Fruit fly (Drosophila melanogaster) whole organism, prepupa: Measurements from ENCODE around the gene wisp.

ENCODE experiments used
- CG10631 ChIP-seq: fragments of 200-800 bp; sonication (Bioruptor generic); optimal IDR thresholded peaks from 2 replicates; lab custom pipeline; 2016; ENCODE audit warnings: missing biosample characterization, missing genetic modification characterization
- CG11294 ChIP-seq: fragments of 200-800 bp; sonication (Bioruptor generic); IDR thresholded peaks from 2 replicates; pipeline ENCODE4 v1.3.6; 2022; ENCODE audit warnings: missing biosample characterization, missing genetic modification characterization
- CG11762 ChIP-seq: fragments of 200-800 bp; sonication (Bioruptor generic); optimal IDR thresholded peaks from 3 replicates; lab custom pipeline; 2016; ENCODE audit warnings: missing biosample characterization, missing genetic modification characterization; ENCODE audit not compliant: insufficient read depth
- CG15336 ChIP-seq: fragments of 200-800 bp; sonication (Bioruptor generic); IDR thresholded peaks from 2 replicates; pipeline ENCODE4 v1.3.6; 2022; ENCODE audit warnings: missing biosample characterization, missing genetic modification characterization
- CG16779 ChIP-seq: fragments of 200-800 bp; sonication (Bioruptor generic); optimal IDR thresholded peaks from 3 replicates; lab custom pipeline; 2017; ENCODE audit warnings: missing biosample characterization, mild to moderate bottlenecking, missing genetic modification characterization
- CG3032 ChIP-seq: fragments of 200-800 bp; optimal IDR thresholded peaks from 2 replicates; lab custom pipeline; 2019; ENCODE audit warnings: missing biosample characterization, mild to moderate bottlenecking, missing genetic modification characterization, moderate library complexity
- CG32006 ChIP-seq: fragments of 200-800 bp; sonication (Bioruptor generic); optimal IDR thresholded peaks from 3 replicates; lab custom pipeline; 2017; ENCODE audit warnings: missing biosample characterization, mild to moderate bottlenecking, missing genetic modification characterization
- CG34406 ChIP-seq: fragments of 200-800 bp; sonication (Bioruptor generic); optimal IDR thresholded peaks from 3 replicates; lab custom pipeline; 2016; ENCODE audit warnings: missing biosample characterization, missing genetic modification characterization
- CG3919 ChIP-seq: fragments of 200-800 bp; sonication (Bioruptor generic); optimal IDR thresholded peaks from 3 replicates; lab custom pipeline; 2016; ENCODE audit warnings: missing biosample characterization, missing genetic modification characterization
- CG4318 ChIP-seq: fragments of 200-800 bp; sonication (Bioruptor generic); optimal IDR thresholded peaks from 3 replicates; lab custom pipeline; 2017; ENCODE audit warnings: missing biosample characterization, mild to moderate bottlenecking, missing genetic modification characterization
- CG6163 ChIP-seq: fragments of 200-800 bp; sonication (Bioruptor generic); IDR thresholded peaks from 3 replicates; pipeline ENCODE4 v1.3.6; 2022; ENCODE audit warnings: missing biosample characterization, missing genetic modification characterization
- CG6276 ChIP-seq: fragments of 200-800 bp; sonication (Bioruptor generic); optimal IDR thresholded peaks from 2 replicates; lab custom pipeline; 2017; ENCODE audit warnings: missing biosample characterization, mild to moderate bottlenecking, missing genetic modification characterization
- CG6792 ChIP-seq: fragments of 200-800 bp; sonication (Bioruptor generic); optimal IDR thresholded peaks from 3 replicates; lab custom pipeline; 2016; ENCODE audit warnings: missing biosample characterization, missing genetic modification characterization
- CG6854 ChIP-seq: fragments of 200-800 bp; sonication (Bioruptor generic); optimal IDR thresholded peaks from 2 replicates; lab custom pipeline; 2017; ENCODE audit warnings: missing biosample characterization, mild to moderate bottlenecking, missing genetic modification characterization
- CG7368 ChIP-seq: fragments of 200-800 bp; sonication (Bioruptor generic); optimal IDR thresholded peaks from 3 replicates; lab custom pipeline; 2016; ENCODE audit warnings: missing biosample characterization, missing genetic modification characterization
- CG8119 ChIP-seq: fragments of 200-800 bp; sonication (Bioruptor generic); IDR thresholded peaks from 3 replicates; pipeline ENCODE4 v1.3.6; 2022; ENCODE audit warnings: missing biosample characterization, missing genetic modification characterization
- CG8319 ChIP-seq: fragments of 200-800 bp; sonication (Bioruptor generic); optimal IDR thresholded peaks from 3 replicates; lab custom pipeline; 2016; ENCODE audit warnings: missing biosample characterization, missing genetic modification characterization
- CG8632 ChIP-seq: fragments of 200-800 bp; sonication (Bioruptor generic); optimal IDR thresholded peaks from 3 replicates; lab custom pipeline; 2016; ENCODE audit warnings: missing biosample characterization, missing genetic modification characterization
- Eip75B ChIP-seq: fragments of 200-800 bp; sonication (Bioruptor generic); optimal IDR thresholded peaks from 3 replicates; lab custom pipeline; 2016; ENCODE audit warnings: missing biosample characterization, missing genetic modification characterization
- Eip78C ChIP-seq: fragments of 200-800 bp; sonication (Bioruptor generic); peaks from one replicate; lab custom pipeline; 2016; ENCODE audit warnings: missing biosample characterization, missing genetic modification characterization
- Eip93F ChIP-seq: fragments of 200-800 bp; sonication (Bioruptor generic); optimal IDR thresholded peaks from 2 replicates; lab custom pipeline; 2016; ENCODE audit warnings: missing biosample characterization, mild to moderate bottlenecking, missing genetic modification characterization
- Ets21C ChIP-seq: fragments of 200-800 bp; sonication (Bioruptor generic); optimal IDR thresholded peaks from 3 replicates; lab custom pipeline; 2016; ENCODE audit warnings: missing biosample characterization, missing genetic modification characterization
- Ets96B ChIP-seq: fragments of 200-800 bp; optimal IDR thresholded peaks from 2 replicates; lab custom pipeline; 2019; ENCODE audit warnings: missing biosample characterization, mild to moderate bottlenecking, missing genetic modification characterization, moderate library complexity
- Gug ChIP-seq: fragments of 200-800 bp; sonication (Bioruptor generic); IDR thresholded peaks from 2 replicates; pipeline ENCODE4 v1.3.6; 2022; ENCODE audit warnings: missing biosample characterization, missing genetic modification characterization
- Hr38 ChIP-seq: sonication (Bioruptor generic); optimal IDR thresholded peaks from 2 replicates; lab custom pipeline; 2016; ENCODE audit warnings: missing biosample characterization, missing genetic modification characterization
- Hr39 ChIP-seq: fragments of 200-800 bp; sonication (Bioruptor generic); optimal IDR thresholded peaks from 2 replicates; lab custom pipeline; 2016; ENCODE audit warnings: missing biosample characterization, missing genetic modification characterization
- Hr4 ChIP-seq: fragments of 200-800 bp; sonication (Bioruptor generic); optimal IDR thresholded peaks from 3 replicates; lab custom pipeline; 2016; ENCODE audit warnings: missing biosample characterization, missing genetic modification characterization
- Met ChIP-seq: fragments of 200-800 bp; sonication (Bioruptor generic); optimal IDR thresholded peaks from 3 replicates; lab custom pipeline; 2016; ENCODE audit warnings: missing biosample characterization, missing genetic modification characterization
- OdsH ChIP-seq: fragments of 200-800 bp; sonication (Bioruptor generic); optimal IDR thresholded peaks from 3 replicates; lab custom pipeline; 2016; ENCODE audit warnings: missing biosample characterization, missing genetic modification characterization
- Sox102F ChIP-seq: fragments of 200-800 bp; sonication (Bioruptor generic); optimal IDR thresholded peaks from 2 replicates; lab custom pipeline; 2016; ENCODE audit warnings: missing biosample characterization, mild to moderate bottlenecking, missing genetic modification characterization
- achi ChIP-seq: fragments of 200-800 bp; sonication (Bioruptor generic); optimal IDR thresholded peaks from 3 replicates; lab custom pipeline; 2016; ENCODE audit warnings: missing biosample characterization, missing genetic modification characterization
- acj6 ChIP-seq: fragments of 200-800 bp; sonication (Bioruptor generic); optimal IDR thresholded peaks from 3 replicates; lab custom pipeline; 2016; ENCODE audit warnings: missing biosample characterization, missing genetic modification characterization
- cyc ChIP-seq: fragments of 200-800 bp; sonication (Bioruptor generic); optimal IDR thresholded peaks from 3 replicates; lab custom pipeline; 2016; ENCODE audit warnings: missing biosample characterization, missing genetic modification characterization
- dac ChIP-seq: fragments of 200-800 bp; sonication (Bioruptor generic); optimal IDR thresholded peaks from 2 replicates; lab custom pipeline; 2017; ENCODE audit warnings: missing biosample characterization, mild to moderate bottlenecking, missing genetic modification characterization
- dsx ChIP-seq: fragments of 200-800 bp; optimal IDR thresholded peaks from 3 replicates; lab custom pipeline; 2019; ENCODE audit warnings: missing biosample characterization, mild to moderate bottlenecking, missing genetic modification characterization, moderate library complexity; ENCODE audit not compliant: poor library complexity, severe bottlenecking
- eg ChIP-seq: fragments of 200-800 bp; sonication (Bioruptor generic); IDR thresholded peaks from 3 replicates; pipeline ENCODE4 v1.3.6; 2022; ENCODE audit warnings: missing biosample characterization, missing genetic modification characterization
- esn ChIP-seq: fragments of 200-800 bp; sonication (Bioruptor generic); optimal IDR thresholded peaks from 2 replicates; lab custom pipeline; 2016; ENCODE audit warnings: missing biosample characterization, mild to moderate bottlenecking, missing genetic modification characterization, moderate library complexity
- fd59A ChIP-seq: fragments of 200-800 bp; sonication (Bioruptor generic); optimal IDR thresholded peaks from 2 replicates; lab custom pipeline; 2017; ENCODE audit warnings: missing biosample characterization, mild to moderate bottlenecking, missing genetic modification characterization, missing genetic modification reagents
- fd85E ChIP-seq: fragments of 200-800 bp; sonication (Bioruptor generic); optimal IDR thresholded peaks from 3 replicates; lab custom pipeline; 2016; ENCODE audit warnings: missing biosample characterization, missing genetic modification characterization
- fkh ChIP-seq: fragments of 200-800 bp; sonication (Bioruptor generic); optimal IDR thresholded peaks from 3 replicates; lab custom pipeline; 2017; ENCODE audit warnings: missing biosample characterization, mild to moderate bottlenecking, missing genetic modification characterization, moderate library complexity
- lz ChIP-seq: fragments of 200-800 bp; sonication (Bioruptor generic); optimal IDR thresholded peaks from 3 replicates; lab custom pipeline; 2016; ENCODE audit warnings: missing biosample characterization, missing genetic modification characterization
- net ChIP-seq: fragments of 200-800 bp; sonication (Bioruptor generic); optimal IDR thresholded peaks from 3 replicates; lab custom pipeline; 2016; ENCODE audit warnings: missing biosample characterization, missing genetic modification characterization
- salr ChIP-seq, 2 experiments: fragments of 200-800 bp; sonication (Bioruptor generic); optimal IDR thresholded peaks; 3 replicates each; lab custom pipeline; 2016 to 2018; ENCODE audit warnings: missing biosample characterization in 2 of 2, missing genetic modification characterization in 2 of 2, mild to moderate bottlenecking in 1 of 2
- spab ChIP-seq: fragments of 200-800 bp; sonication (Bioruptor generic); optimal IDR thresholded peaks from 2 replicates; lab custom pipeline; 2017; ENCODE audit warnings: missing biosample characterization, mild to moderate bottlenecking, missing genetic modification characterization, missing genetic modification reagents
- ss ChIP-seq, 2 experiments: fragments of 200-800 bp; sonication (Bioruptor generic); optimal IDR thresholded peaks; 2 replicates in 1 of 2; 3 replicates in 1 of 2; lab custom pipeline; 2017 to 2018; ENCODE audit warnings: mild to moderate bottlenecking in 2 of 2, missing biosample characterization in 2 of 2, missing genetic modification characterization in 2 of 2, moderate library complexity in 1 of 2
- svp ChIP-seq: fragments of 200-800 bp; sonication (Bioruptor generic); peaks from one replicate; lab custom pipeline; 2016; ENCODE audit warnings: missing biosample characterization, missing genetic modification characterization
- topi ChIP-seq: fragments of 200-800 bp; sonication (Bioruptor generic); optimal IDR thresholded peaks from 3 replicates; lab custom pipeline; 2016; ENCODE audit warnings: missing biosample characterization, missing genetic modification characterization
- vri ChIP-seq: fragments of 200-800 bp; sonication (Bioruptor generic); optimal IDR thresholded peaks from 3 replicates; lab custom pipeline; 2016; ENCODE audit warnings: missing biosample characterization, mild to moderate bottlenecking, missing genetic modification characterization

Gene wisp

dm6 chrX:11913581-11913980 lies 19.8 kb downstream of the wisp start (continued):
- TF ChIP-seq CG6163 (0 out of 3 replicates have a peak, but pooled peaks have one; percentile 12), CG34406 (GFP tag; lab: Kevin White, UChicago) (no peak), Hr4 (GFP tag; lab: Kevin White, UChicago) (no peak), CG6854 (GFP tag; lab: Kevin White, UChicago) (peak; percentile 41), dsx (peak; percentile 12), lz (GFP tag; lab: Kevin White, UChicago) (no peak), Sox102F (GFP tag; lab: Kevin White, UChicago) (no peak)
- TF ChIP-seq, all 60 proteins: peak for 6

DNA sequence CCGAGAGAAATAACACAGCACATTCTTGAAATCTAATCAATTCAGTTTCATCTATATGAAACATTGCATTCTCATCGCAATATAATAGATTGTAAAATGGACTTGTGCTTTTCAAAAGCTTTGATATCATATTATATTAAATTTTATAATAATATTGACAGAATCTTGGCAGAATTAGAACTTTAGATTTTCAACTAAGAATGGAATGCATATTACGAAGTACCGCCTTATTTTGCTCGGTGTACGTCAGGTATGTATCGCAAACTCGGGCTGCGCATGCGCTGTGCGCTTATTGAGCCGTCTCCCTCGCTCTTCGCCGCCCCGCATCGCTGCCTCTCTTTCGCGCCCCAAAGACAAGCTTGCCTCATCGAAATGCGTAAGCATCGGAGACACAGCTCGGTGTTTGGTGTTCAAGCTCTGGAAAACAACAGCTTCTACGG lies 21.4 kb downstream of the wisp start:
- peak; percentile 55 for TF ChIP-seq cyc
- TF ChIP-seq CG16779: peak; percentile 78
- TF ChIP-seq CG7368 (GFP tag; lab: Kevin White, UChicago): peak; percentile 61
- TF ChIP-seq CG15336 (GFP tag; lab: Robert Waterston, UW): peak; percentile 93
- peak; percentile 88 for TF ChIP-seq CG34406 (GFP tag; lab: Kevin White, UChicago)
- TF ChIP-seq CG6792 (GFP tag; lab: Kevin White, UChicago): peak; percentile 82
- peak; percentile 75 for TF ChIP-seq lz (GFP tag; lab: Kevin White, UChicago)
- TF ChIP-seq dac: peak; percentile 89
- peak; percentile 84 for TF ChIP-seq esn (GFP tag; lab: Kevin White, UChicago)
- TF ChIP-seq CG3919: peak; percentile 81
- TF ChIP-seq CG8119 (GFP tag; lab: Robert Waterston, UW): peak; percentile 95
- TF ChIP-seq CG10631 (GFP tag; lab: Kevin White, UChicago): peak; percentile 86
- TF ChIP-seq vri (GFP tag; lab: Kevin White, UChicago): peak; percentile 47
- peak; percentile 78 for TF ChIP-seq Hr4 (GFP tag; lab: Kevin White, UChicago)
- peak; percentile 85 for TF ChIP-seq CG8632
- TF ChIP-seq achi (GFP tag; lab: Kevin White, UChicago): peak; percentile 86
- peak; percentile 68 for TF ChIP-seq Eip75B
- peak; percentile 80 for TF ChIP-seq CG6163
- TF ChIP-seq eg (GFP tag; lab: Robert Waterston, UW): peak; percentile 88
- peak; percentile 86 for TF ChIP-seq Gug
- peak; percentile 93 for TF ChIP-seq CG3032 (tag; lab: Kevin White, UChicago)
- peak; percentile 82 for TF ChIP-seq acj6 (GFP tag; lab: Kevin White, UChicago)
- no peak for TF ChIP-seq Hr38 (GFP tag; lab: Kevin White, UChicago)
- TF ChIP-seq CG6854 (GFP tag; lab: Kevin White, UChicago): peak; percentile 92
- TF ChIP-seq fkh: peak; percentile 53
- TF ChIP-seq Met (GFP tag; lab: Kevin White, UChicago): peak; percentile 72
- peak; percentile 94 for TF ChIP-seq Eip78C (GFP tag; lab: Kevin White, UChicago)
- peak; percentile 89 for TF ChIP-seq dsx
- no peak for TF ChIP-seq Eip93F (GFP tag; lab: Kevin White, UChicago)
- TF ChIP-seq ss (GFP tag; optimal IDR thresholded peaks at IDR 0.05; lab: Kevin White, UChicago): peak; percentile 93
- TF ChIP-seq CG11294 (GFP tag; lab: Robert Waterston, UW): peak; percentile 55
- TF ChIP-seq Hr39 (GFP tag; lab: Kevin White, UChicago): peak; percentile 59
- TF ChIP-seq net (GFP tag; lab: Kevin White, UChicago): peak; percentile 80
- TF ChIP-seq Sox102F (GFP tag; lab: Kevin White, UChicago): peak; percentile 68
- peak; percentile 89 for TF ChIP-seq svp (GFP tag; lab: Kevin White, UChicago)
- peak; percentile 86 for TF ChIP-seq OdsH (GFP tag; lab: Kevin White, UChicago)
- TF ChIP-seq spab (GFP tag; lab: Kevin White, UChicago): peak; percentile 82
- peak; percentile 77 for TF ChIP-seq topi (GFP tag; lab: Kevin White, UChicago)
- TF ChIP-seq salr (GFP tag; optimal IDR thresholded peaks at IDR 0.05; lab: Kevin White, UChicago): peak; percentile 56 to 62
- TF ChIP-seq CG32006 (GFP tag; lab: Kevin White, UChicago): peak; percentile 96
- TF ChIP-seq Ets96B (tag; lab: Kevin White, UChicago): peak; percentile 89
- peak; percentile 44 for TF ChIP-seq Ets21C (GFP tag; lab: Kevin White, UChicago)
- TF ChIP-seq CG8319 (GFP tag; lab: Kevin White, UChicago): peak; percentile 57
- peak; percentile 74 for TF ChIP-seq CG11762 (GFP tag; lab: Kevin White, UChicago)
- peak; percentile 56 for TF ChIP-seq fd85E (GFP tag; lab: Kevin White, UChicago)
- TF ChIP-seq CG6276 (GFP tag; lab: Kevin White, UChicago): peak; percentile 94
- TF ChIP-seq fd59A (GFP tag; lab: Kevin White, UChicago): peak; percentile 83
- peak; percentile 94 for TF ChIP-seq CG4318
